Fruit fly (Drosophila melanogaster) Kc167 (cell line): ENCODE results near the gene CG12951.

Experiments used
- Myc ChIP-seq: fragments of >200 bp; optimal IDR thresholded peaks from 2 replicates; lab custom pipeline; 2017; ENCODE audit warnings: missing external identifiers
- Sin3A ChIP-seq: fragments of >200 bp; optimal IDR thresholded peaks from 2 replicates; lab custom pipeline; 2018; ENCODE audit warnings: missing external identifiers
- h ChIP-seq: fragments of >200 bp; optimal IDR thresholded peaks from 3 replicates; lab custom pipeline; 2018; ENCODE audit warnings: missing external identifiers
- insv ChIP-seq: fragments of >200 bp; optimal IDR thresholded peaks from 3 replicates; lab custom pipeline; 2018; ENCODE audit warnings: missing external identifiers
- psq ChIP-seq: fragments of >200 bp; optimal IDR thresholded peaks from 2 replicates; lab custom pipeline; 2017; ENCODE audit warnings: missing external identifiers

DNA sequence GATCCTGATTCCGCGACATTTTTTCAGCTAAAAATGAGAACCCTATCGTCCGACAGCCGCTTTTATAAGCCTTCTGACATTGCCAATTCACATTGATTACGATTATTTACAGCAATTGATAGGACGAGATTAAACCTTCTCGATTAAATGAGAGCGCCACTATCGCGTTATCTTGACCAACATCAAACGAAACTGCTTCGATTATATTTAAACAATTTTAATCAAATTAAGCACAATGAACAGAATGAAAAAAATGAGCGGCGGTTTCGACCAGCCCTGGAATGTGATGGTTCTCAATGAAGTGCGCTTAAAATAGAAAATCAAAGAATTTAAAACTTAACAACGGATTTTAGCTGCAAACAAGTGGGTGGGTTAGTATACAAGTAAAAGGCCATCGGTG is 1.7 kb upstream of the CG12951 start, which contains the start of gene CG16749:
- TF ChIP-seq Sin3A (no peak), psq (lab: Kevin White, UChicago) (no peak), h (no peak), Myc (lab: Kevin White, UChicago) (no peak), insv (lab: Kevin White, UChicago) (no peak)
